Worm (Caenorhabditis elegans) whole organism, L1 larva: ENCODE results near the gene stc-1.

Experiments
- alr-1 ChIP-seq: fragments of 200-800 bp; sonication (Bioruptor generic); optimal IDR thresholded peaks from 2 replicates; lab custom pipeline; 2018; ENCODE audit warnings: borderline replicate concordance, mild to moderate bottlenecking, missing genetic modification characterization, missing compliant biosample characterization
- aly-2 ChIP-seq: fragments of 150-350 bp; optimal IDR thresholded peaks from 2 replicates; lab custom pipeline; 2014; ENCODE audit warnings: missing biosample characterization, missing genetic modification characterization
- ama-1 ChIP-seq: fragments of 150-350 bp; optimal IDR thresholded peaks from 2 replicates; lab custom pipeline; 2014
- ceh-82 ChIP-seq, 3 experiments: fragments of 150-350 bp in 1 of 3; sonication (generic microtip) in 2 of 3; optimal IDR thresholded peaks; 2 replicates each; lab custom pipeline; 2014 to 2017; ENCODE audit warnings: missing biosample characterization in 3 of 3, missing genetic modification characterization in 3 of 3
- ceh-90 ChIP-seq: sonication (generic microtip); optimal IDR thresholded peaks from 2 replicates; lab custom pipeline; 2016; ENCODE audit warnings: missing genetic modification characterization, missing compliant biosample characterization
- ces-1 ChIP-seq: fragments of 150-350 bp; optimal IDR thresholded peaks from 2 replicates; lab custom pipeline; 2014; ENCODE audit warnings: missing biosample characterization, missing genetic modification reagents, missing genetic modification characterization
- lin-15B ChIP-seq: fragments of 150-350 bp; sonication (generic microtip); optimal IDR thresholded peaks from 3 replicates; lab custom pipeline; 2014; ENCODE audit warnings: missing biosample characterization, missing genetic modification characterization
- nhr-237 ChIP-seq: fragments of 150-350 bp; optimal IDR thresholded peaks from 2 replicates; lab custom pipeline; 2014; ENCODE audit warnings: missing biosample characterization, missing genetic modification characterization
- rnt-1 ChIP-seq: sonication (generic microtip); optimal IDR thresholded peaks from 2 replicates; lab custom pipeline; 2016; ENCODE audit warnings: mild to moderate bottlenecking, missing genetic modification characterization, moderate library complexity, missing compliant biosample characterization
- zag-1 ChIP-seq: fragments of 150-350 bp; optimal IDR thresholded peaks from 2 replicates; lab custom pipeline; 2014; ENCODE audit warnings: missing biosample characterization, missing genetic modification characterization

DNA sequence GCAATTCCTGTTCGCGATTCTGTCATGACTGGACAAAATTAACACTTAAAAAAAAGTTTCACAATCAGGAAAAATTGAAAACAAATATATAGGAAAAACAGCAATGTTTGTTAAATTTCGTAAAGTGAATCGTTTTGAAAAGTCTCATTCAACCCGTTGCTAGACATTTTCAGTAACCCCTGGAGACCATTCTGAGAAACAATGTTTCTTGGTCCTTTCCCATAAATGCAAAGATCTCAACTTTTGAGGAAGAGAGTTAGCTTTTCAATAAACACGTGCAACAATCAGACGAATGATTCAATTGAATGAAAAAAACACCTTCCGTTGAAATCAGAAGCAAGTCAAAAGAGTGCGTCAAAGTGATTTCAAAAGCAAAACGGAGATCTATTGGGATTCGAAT is 44.1 kb upstream of the stc-1 start, which contains the start of gene F28C6.9:
- no peak for TF ChIP-seq zag-1 (tag; lab: Kevin White, UChicago)
- no peak for TF ChIP-seq ceh-82 (tag; optimal IDR thresholded peaks at IDR 0.05; lab: Kevin White, UChicago)
- TF ChIP-seq ces-1: no peak
- no peak for TF ChIP-seq lin-15B (tag; lab: Kevin White, UChicago)
- TF ChIP-seq ama-1 (lab: Kevin White, UChicago): no peak
- TF ChIP-seq ceh-90 (tag; lab: Kevin White, UChicago): no peak
- no peak for TF ChIP-seq alr-1 (tag; lab: Kevin White, UChicago)
- no peak for TF ChIP-seq aly-2 (tag; lab: Kevin White, UChicago)
- no peak for TF ChIP-seq nhr-237
- TF ChIP-seq rnt-1 (tag; lab: Kevin White, UChicago): no peak
